Fruit fly (Drosophila melanogaster): ENCODE measurements around the gene Atg5.

DNA sequence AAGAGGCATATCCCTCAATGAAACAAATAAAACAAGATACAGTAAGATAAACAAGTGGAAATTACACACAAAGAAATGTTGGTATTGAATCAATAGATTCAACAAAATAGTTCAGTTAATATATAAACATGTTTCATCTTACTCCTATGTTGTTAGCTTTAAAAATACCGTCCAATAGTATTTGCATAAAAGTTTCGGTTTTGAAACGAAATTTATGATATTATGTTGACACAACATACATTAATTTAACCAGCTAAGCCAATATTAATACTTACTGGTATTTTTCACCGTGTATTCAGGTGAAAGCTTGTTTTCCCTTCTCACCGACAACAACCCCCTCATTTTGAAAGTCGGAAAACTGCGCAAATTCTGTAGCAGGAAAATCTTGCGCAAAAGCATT, 15.0 kb upstream of the Atg5 start:
- TF ChIP-seq pan (optimal IDR thresholded peaks at IDR 0.05) = no peak
- no peak for TF ChIP-seq psq (optimal IDR thresholded peaks at IDR 0.05)
- no peak for TF ChIP-seq usp (GFP tag; optimal IDR thresholded peaks at IDR 0.05)
- no peak for TF ChIP-seq Dll (optimal IDR thresholded peaks at IDR 0.05)
- TF ChIP-seq CG8478 (optimal IDR thresholded peaks at IDR 0.05) = no peak
- no peak for TF ChIP-seq EcR (GFP tag; optimal IDR thresholded peaks at IDR 0.05)

All from whole organism.